Fruit fly (Drosophila melanogaster): Measurements from ENCODE around the gene CG3386.

Gene CG3386

DNA sequence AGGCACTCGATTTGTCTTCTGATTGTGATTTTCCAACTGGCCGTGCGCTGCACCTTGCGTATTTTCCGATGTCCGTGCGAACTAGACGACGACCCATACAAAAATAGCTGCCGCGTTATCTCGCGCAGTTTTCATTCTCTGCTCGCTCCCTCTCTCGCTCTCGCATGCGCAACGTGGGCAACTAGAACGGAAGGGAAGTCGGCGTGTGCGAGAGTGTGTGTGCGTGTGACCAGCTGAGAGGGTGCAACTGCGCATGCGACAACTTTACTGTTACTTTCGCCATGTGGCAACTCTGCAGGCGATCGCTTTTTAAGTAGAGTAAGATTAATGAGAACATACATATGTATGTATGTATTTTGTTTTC is 3.2 kb upstream of the CG3386 start, which contains the start of gene ebd1 (continued):
- peak; percentile 19 for TF ChIP-seq sug (tag; optimal IDR thresholded peaks at IDR 0.05)
- TF ChIP-seq salm (tag; optimal IDR thresholded peaks at IDR 0.05): no peak
- no peak for TF ChIP-seq CG33557 (GFP tag; optimal IDR thresholded peaks at IDR 0.05)
- no peak for TF ChIP-seq Eip74EF (GFP tag; optimal IDR thresholded peaks at IDR 0.05)
- TF ChIP-seq Ets65A (GFP tag): peak; percentile 78
- TF ChIP-seq CG15601 (tag; optimal IDR thresholded peaks at IDR 0.05): no peak
- TF ChIP-seq Dbx (GFP tag; IDR thresholded peaks at IDR 0.05): no peak
- peak; percentile 24 for TF ChIP-seq pzg (GFP tag; optimal IDR thresholded peaks at IDR 0.05)
- TF ChIP-seq HLHmδ (GFP tag; optimal IDR thresholded peaks at IDR 0.05): peak; percentile 89
- TF ChIP-seq Xbp1 (GFP tag; optimal IDR thresholded peaks at IDR 0.05): no peak
- no peak for TF ChIP-seq ap (GFP tag; IDR thresholded peaks at IDR 0.05)
- TF ChIP-seq Gug (GFP tag; IDR thresholded peaks at IDR 0.05): no peak
- TF ChIP-seq vvl (GFP tag; IDR thresholded peaks at IDR 0.05): no peak
- no peak for TF ChIP-seq Hsf (GFP tag; optimal IDR thresholded peaks at IDR 0.05)
- TF ChIP-seq CG16863 (GFP tag; optimal IDR thresholded peaks at IDR 0.05): no peak
- no peak for TF ChIP-seq CG9727 (GFP tag; optimal IDR thresholded peaks at IDR 0.05)
- TF ChIP-seq Spps (tag; optimal IDR thresholded peaks at IDR 0.05): no peak
- TF ChIP-seq Jarid2 (GFP tag; optimal IDR thresholded peaks at IDR 0.05): peak; percentile 10
- TF ChIP-seq CG13775 (GFP tag; optimal IDR thresholded peaks at IDR 0.05): no peak
- TF ChIP-seq pum (GFP tag; optimal IDR thresholded peaks at IDR 0.05): no peak
- TF ChIP-seq gt (GFP tag; IDR thresholded peaks at IDR 0.05): no peak
- TF ChIP-seq kay (GFP tag; optimal IDR thresholded peaks at IDR 0.05): no peak
- TF ChIP-seq lola (GFP tag; optimal IDR thresholded peaks at IDR 0.05): no peak
- TF ChIP-seq Oli (tag; optimal IDR thresholded peaks at IDR 0.05): no peak
- no peak for TF ChIP-seq bcd (GFP tag; optimal IDR thresholded peaks at IDR 0.05)
- TF ChIP-seq sim (GFP tag; IDR thresholded peaks at IDR 0.05): no peak
- TF ChIP-seq hkb (optimal IDR thresholded peaks at IDR 0.05): no peak
- TF ChIP-seq hkb (GFP tag; IDR thresholded peaks at IDR 0.05): no peak
- no peak for TF ChIP-seq CG6272 (GFP tag; IDR thresholded peaks at IDR 0.05)
- no peak for TF ChIP-seq Rx (GFP tag; IDR thresholded peaks at IDR 0.05)
- TF ChIP-seq bab2 (GFP tag; optimal IDR thresholded peaks at IDR 0.05): no peak
- no peak for TF ChIP-seq nerfin-2 (GFP tag; IDR thresholded peaks at IDR 0.05; ENCODE audit: partially characterized antibody)
- no peak for TF ChIP-seq CG7987 (GFP tag; optimal IDR thresholded peaks at IDR 0.05)
- TF ChIP-seq prd (optimal IDR thresholded peaks at IDR 0.05): no peak
- no peak for TF ChIP-seq prd (GFP tag; IDR thresholded peaks at IDR 0.05)
- TF ChIP-seq gcm2 (GFP tag; optimal IDR thresholded peaks at IDR 0.05): no peak

DNA sequence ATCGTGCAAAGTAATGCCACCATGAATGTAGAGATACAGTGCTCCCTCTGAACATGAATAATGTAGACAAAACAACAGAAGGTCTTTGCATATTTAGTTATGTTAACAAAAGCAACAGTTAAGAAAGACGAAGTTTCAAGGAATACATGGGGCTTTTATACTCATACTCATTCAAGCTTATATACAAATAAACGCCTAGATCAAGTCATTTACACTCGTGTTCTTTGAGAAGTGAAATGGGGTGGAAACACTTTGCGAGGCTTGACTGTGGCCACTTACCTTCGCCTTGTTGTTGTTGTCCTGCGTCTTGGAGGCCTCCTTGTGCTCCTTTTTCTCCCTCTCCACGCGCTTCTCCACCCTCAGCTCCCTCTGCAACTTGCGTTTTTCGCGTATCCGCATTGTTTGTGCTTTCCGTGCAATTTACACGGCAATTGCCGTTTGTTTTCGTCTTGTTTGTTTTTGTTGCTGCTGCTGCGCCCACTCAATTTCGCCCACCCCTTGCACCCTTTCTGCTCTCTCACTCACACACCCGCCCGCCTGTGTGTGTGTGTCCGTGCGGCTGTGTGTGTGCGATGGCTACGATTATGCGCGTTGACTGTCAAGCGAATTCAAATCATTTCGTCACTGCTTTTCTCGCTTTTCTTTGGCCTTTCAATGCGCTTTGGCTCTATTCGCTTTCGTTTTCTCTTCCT is 2.6 kb upstream of the CG3386 start:
- TF ChIP-seq Nf-YB (GFP tag; optimal IDR thresholded peaks at IDR 0.05) (no peak), slbo (GFP tag; IDR thresholded peaks at IDR 0.05) (peak; percentile 36), CG31365 (tag; optimal IDR thresholded peaks at IDR 0.05) (no peak), Fer3 (tag; optimal IDR thresholded peaks at IDR 0.05) (no peak), nmo (GFP tag; optimal IDR thresholded peaks at IDR 0.05) (no peak), D (optimal IDR thresholded peaks at IDR 0.05) (no peak), D (GFP tag; optimal IDR thresholded peaks at IDR 0.05) (no peak), CG11504 (tag; optimal IDR thresholded peaks at IDR 0.05) (peak; percentile 20), CG30431 (GFP tag; optimal IDR thresholded peaks at IDR 0.05) (no peak), lbe (GFP tag; optimal IDR thresholded peaks at IDR 0.05) (no peak), ewg (GFP tag; optimal IDR thresholded peaks at IDR 0.05) (no peak), Dref (GFP tag; IDR thresholded peaks at IDR 0.05) (no peak), CG18011 (GFP tag; optimal IDR thresholded peaks at IDR 0.05) (no peak), CG1529 (GFP tag; optimal IDR thresholded peaks at IDR 0.05) (no peak), CG16863 (GFP tag; optimal IDR thresholded peaks at IDR 0.05) (no peak), jing (GFP tag; optimal IDR thresholded peaks at IDR 0.05) (no peak), CG4328 (GFP tag; optimal IDR thresholded peaks at IDR 0.05) (no peak), run (tag; optimal IDR thresholded peaks at IDR 0.05) (no peak), Sin3A (optimal IDR thresholded peaks at IDR 0.05) (no peak)
